Worm (Caenorhabditis elegans) whole organism, mixed stage, embryonic: Measurements from ENCODE around the gene T06A10.106.

ENCODE experiments used
- ceh-83 ChIP-seq: fragments of 200-800 bp; sonication (Bioruptor generic); optimal IDR thresholded peaks from 2 replicates; lab custom pipeline; 2018; ENCODE audit warnings: mild to moderate bottlenecking, missing genetic modification characterization, missing compliant biosample characterization
- ces-1 ChIP-seq: fragments of 150-350 bp; optimal IDR thresholded peaks from 2 replicates; lab custom pipeline; 2014; ENCODE audit warnings: missing biosample characterization, missing genetic modification reagents, missing genetic modification characterization
- ham-2 ChIP-seq: fragments of 200-800 bp; sonication (Bioruptor generic); optimal IDR thresholded peaks from 2 replicates; lab custom pipeline; 2018; ENCODE audit warnings: mild to moderate bottlenecking, missing genetic modification characterization, missing compliant biosample characterization
- lin-13 ChIP-seq: fragments of 150-350 bp; optimal IDR thresholded peaks from 2 replicates; lab custom pipeline; 2014; ENCODE audit warnings: missing biosample characterization, missing genetic modification characterization
- mep-1 ChIP-seq: fragments of 150-350 bp; optimal IDR thresholded peaks from 2 replicates; lab custom pipeline; 2017; ENCODE audit warnings: missing biosample characterization, missing genetic modification reagents, missing genetic modification characterization, inconsistent platforms
- nhr-12 ChIP-seq: fragments of 150-350 bp; optimal IDR thresholded peaks from 2 replicates; lab custom pipeline; 2014; ENCODE audit warnings: missing biosample characterization, missing genetic modification characterization
- nhr-237 ChIP-seq: fragments of 150-350 bp; optimal IDR thresholded peaks from 2 replicates; lab custom pipeline; 2014; ENCODE audit warnings: missing biosample characterization, missing genetic modification characterization
- nhr-28 ChIP-seq: fragments of 150-350 bp; optimal IDR thresholded peaks from 2 replicates; lab custom pipeline; 2014; ENCODE audit warnings: missing biosample characterization, missing genetic modification characterization
- nhr-76 ChIP-seq: sonication (generic microtip); optimal IDR thresholded peaks from 2 replicates; lab custom pipeline; 2017; ENCODE audit warnings: missing biosample characterization, missing genetic modification characterization
- sptf-1 ChIP-seq: sonication (generic microtip); optimal IDR thresholded peaks from 2 replicates; lab custom pipeline; 2017; ENCODE audit warnings: mild to moderate bottlenecking, missing genetic modification characterization, moderate library complexity, missing compliant biosample characterization
- unc-62 ChIP-seq: fragments of 150-350 bp; optimal IDR thresholded peaks from 2 replicates; lab custom pipeline; 2014; ENCODE audit warnings: missing biosample characterization, missing genetic modification reagents, missing genetic modification characterization
- ztf-11 ChIP-seq: fragments of 150-350 bp; optimal IDR thresholded peaks from 2 replicates; lab custom pipeline; 2014; ENCODE audit warnings: missing biosample characterization, missing genetic modification characterization

ce11 chrIV:16868900-16869299, at the start of gene T06A10.106:
- no peak for TF ChIP-seq mep-1 (tag; lab: Kevin White, UChicago)
- no peak for TF ChIP-seq nhr-237 (tag; lab: Kevin White, UChicago)
- no peak for TF ChIP-seq unc-62 (GFP tag; lab: Kevin White, UChicago)
- no peak for TF ChIP-seq ztf-11
- TF ChIP-seq ces-1 (GFP tag; lab: Kevin White, UChicago): no peak
- no peak for TF ChIP-seq ceh-83
- TF ChIP-seq ham-2 (GFP tag; lab: Kevin White, UChicago): no peak
- no peak for TF ChIP-seq lin-13 (tag; lab: Kevin White, UChicago)
- TF ChIP-seq nhr-28 (tag; lab: Kevin White, UChicago): no peak
- TF ChIP-seq sptf-1 (tag; lab: Kevin White, UChicago): no peak
- TF ChIP-seq nhr-76 (tag; lab: Kevin White, UChicago): no peak
- no peak for TF ChIP-seq nhr-12
